Worm (Caenorhabditis elegans): Measurements from ENCODE around the gene Y45G5AM.6.

Gene Y45G5AM.6

DNA sequence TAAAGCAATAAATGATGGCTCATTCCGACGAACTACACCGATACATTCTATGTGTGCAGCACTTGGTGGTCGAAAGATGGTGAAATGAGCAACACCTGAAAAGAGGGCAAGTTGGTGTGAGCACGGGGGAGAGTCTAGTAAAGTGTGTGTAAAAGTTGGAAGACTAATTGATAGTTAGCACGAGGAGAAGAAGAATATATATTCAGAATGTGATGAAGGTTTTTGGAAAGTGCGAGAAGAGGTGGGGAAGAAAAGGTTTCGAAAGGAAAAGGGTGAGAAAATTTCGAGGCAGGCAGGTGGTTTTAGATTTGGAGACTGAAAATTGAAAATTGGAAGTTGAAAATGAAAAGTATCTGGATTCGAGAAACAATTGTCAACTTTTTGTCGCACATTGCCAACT lies at the start of gene Y45G5AM.6:
Y45G5AM.6 (minus strand) TSS at position 101 of the 400 bp plus-strand sequence.
- TF ChIP-seq flt-1 (GFP tag; IDR thresholded peaks at IDR 0.05), result no peak
- no peak for TF ChIP-seq cog-1 (tag; optimal IDR thresholded peaks at IDR 0.05)
- no peak for TF ChIP-seq ref-1 (GFP tag; conservative IDR thresholded peaks at IDR 0.05)
- no peak for TF ChIP-seq med-1 (GFP tag; optimal IDR thresholded peaks at IDR 0.05; ENCODE audit: insufficient read depth)
- no peak for TF ChIP-seq ztf-29 (GFP tag; IDR thresholded peaks at IDR 0.05)
- no peak for TF ChIP-seq klf-2 (GFP tag; conservative IDR thresholded peaks at IDR 0.05)
- no peak for TF ChIP-seq T22C8.4 (GFP tag; IDR thresholded peaks at IDR 0.05)
- no peak for TF ChIP-seq ztf-23 (GFP tag; IDR thresholded peaks at IDR 0.05)
- no peak for TF ChIP-seq tab-1 (GFP tag; IDR thresholded peaks at IDR 0.05)

DNA sequence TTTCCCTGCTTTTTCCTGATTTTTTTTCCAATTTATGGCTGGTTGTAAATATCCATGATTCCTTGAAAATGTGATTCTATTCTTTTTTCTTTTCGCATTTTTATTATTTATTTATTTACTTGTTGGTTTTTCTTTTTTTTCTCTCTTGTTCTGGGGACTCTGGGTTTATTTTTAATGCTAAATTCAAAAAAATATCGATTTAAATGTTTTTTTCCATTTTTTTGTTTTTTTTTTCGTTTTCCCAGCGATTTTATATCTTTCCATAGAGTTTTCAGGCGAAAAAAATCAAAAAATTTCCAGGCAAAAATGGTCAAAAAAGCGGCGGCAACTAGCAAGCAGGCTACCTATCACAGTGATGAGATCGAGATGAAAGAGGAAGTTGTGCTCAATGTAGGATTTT lies 47.1 kb upstream of the Y45G5AM.6 start, which contains the start of gene rpac-40:
rpac-40 (plus strand) TSS at position 301 of the 400 bp plus-strand sequence.
- no peak for TF ChIP-seq ztf-23 (GFP tag; IDR thresholded peaks at IDR 0.05)
- TF ChIP-seq tab-1 (GFP tag; IDR thresholded peaks at IDR 0.05), result no peak
- no peak for TF ChIP-seq ref-1 (GFP tag; conservative IDR thresholded peaks at IDR 0.05)
- no peak for TF ChIP-seq T22C8.4 (GFP tag; IDR thresholded peaks at IDR 0.05)
- TF ChIP-seq klf-2 (GFP tag; conservative IDR thresholded peaks at IDR 0.05), result no peak
- no peak for TF ChIP-seq flt-1 (GFP tag; IDR thresholded peaks at IDR 0.05)
- no peak for TF ChIP-seq cog-1 (tag; optimal IDR thresholded peaks at IDR 0.05)
- TF ChIP-seq med-1 (GFP tag; optimal IDR thresholded peaks at IDR 0.05; ENCODE audit: insufficient read depth), result no peak
- no peak for TF ChIP-seq ztf-29 (GFP tag; IDR thresholded peaks at IDR 0.05)

DNA sequence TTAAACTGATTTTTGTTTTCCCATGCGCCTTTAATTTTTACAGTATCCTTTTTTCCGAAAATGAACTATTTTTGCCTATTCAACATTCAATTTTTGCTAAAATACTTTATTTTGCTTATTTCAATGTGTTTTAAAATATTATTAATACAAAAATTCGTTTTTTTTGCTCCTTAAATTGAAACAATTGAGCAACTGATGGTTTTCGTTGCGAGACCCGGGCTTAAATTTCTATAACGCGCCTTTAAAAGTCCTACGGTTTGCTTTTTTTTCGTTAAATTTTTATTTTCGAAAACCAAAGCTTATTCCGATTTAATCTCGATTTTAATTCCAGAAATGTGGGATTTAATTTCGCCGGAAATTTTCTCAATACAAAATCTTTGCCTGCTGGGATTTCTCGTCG lies 43.2 kb upstream of the Y45G5AM.6 start, which contains the start of gene algn-5:
algn-5 (plus strand) TSS at position 295 of the 400 bp plus-strand sequence.
- TF ChIP-seq med-1 (GFP tag; optimal IDR thresholded peaks at IDR 0.05; ENCODE audit: insufficient read depth) (no peak), tab-1 (GFP tag; IDR thresholded peaks at IDR 0.05) (no peak), ztf-23 (GFP tag; IDR thresholded peaks at IDR 0.05) (no peak), T22C8.4 (GFP tag; IDR thresholded peaks at IDR 0.05) (no peak), cog-1 (tag; optimal IDR thresholded peaks at IDR 0.05) (no peak), ref-1 (GFP tag; conservative IDR thresholded peaks at IDR 0.05) (no peak), ztf-29 (GFP tag; IDR thresholded peaks at IDR 0.05) (no peak), flt-1 (GFP tag; IDR thresholded peaks at IDR 0.05) (no peak), klf-2 (GFP tag; conservative IDR thresholded peaks at IDR 0.05) (no peak)

DNA sequence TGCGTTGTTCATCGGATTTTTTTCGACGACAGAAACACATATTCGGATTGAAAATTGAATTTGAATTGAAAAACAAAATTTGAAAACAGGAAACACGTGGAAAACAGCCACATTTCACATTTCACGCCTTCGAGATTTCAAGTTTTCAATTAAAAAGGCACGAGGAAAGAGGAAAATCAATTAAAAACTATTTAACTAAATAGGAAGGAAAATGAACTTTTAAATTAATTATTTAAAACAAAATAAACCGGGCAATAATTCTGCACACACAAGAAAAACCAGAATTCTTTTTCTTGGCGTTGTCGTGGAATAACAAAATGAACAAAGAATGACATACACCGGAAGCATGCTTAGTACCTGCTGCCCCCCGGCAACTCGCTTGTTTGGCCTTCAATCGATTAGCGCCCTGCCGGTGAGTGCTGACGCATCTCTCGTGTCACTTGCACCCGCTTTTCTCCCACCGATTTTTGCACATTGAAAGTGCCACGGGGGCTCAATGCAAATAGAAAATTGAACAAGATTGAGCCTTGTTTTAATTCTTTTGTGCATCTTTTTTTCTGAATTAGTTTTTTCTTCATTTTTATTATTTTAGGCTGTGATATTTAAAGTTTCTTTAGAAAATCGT lies 42.6 kb upstream of the Y45G5AM.6 start, which contains the start of gene Y45G5AM.9:
Y45G5AM.9 (minus strand) TSS at position 51 of the 625 bp plus-strand sequence.
- TF ChIP-seq tab-1 (GFP tag; IDR thresholded peaks at IDR 0.05) (peak; percentile 73), T22C8.4 (GFP tag; IDR thresholded peaks at IDR 0.05) (peak; percentile 94), med-1 (GFP tag; optimal IDR thresholded peaks at IDR 0.05; ENCODE audit: insufficient read depth) (peak; percentile 28), klf-2 (GFP tag; conservative IDR thresholded peaks at IDR 0.05) (0 out of 2 replicates have a peak, but pooled peaks have one; percentile 62), ztf-23 (GFP tag; IDR thresholded peaks at IDR 0.05) (peak; percentile 83), flt-1 (GFP tag; IDR thresholded peaks at IDR 0.05) (peak; percentile 79), ref-1 (GFP tag; conservative IDR thresholded peaks at IDR 0.05) (no peak), ztf-29 (GFP tag; IDR thresholded peaks at IDR 0.05) (0 out of 2 replicates have a peak, but pooled peaks have one; percentile 13), cog-1 (tag; optimal IDR thresholded peaks at IDR 0.05) (peak; percentile 81)

DNA sequence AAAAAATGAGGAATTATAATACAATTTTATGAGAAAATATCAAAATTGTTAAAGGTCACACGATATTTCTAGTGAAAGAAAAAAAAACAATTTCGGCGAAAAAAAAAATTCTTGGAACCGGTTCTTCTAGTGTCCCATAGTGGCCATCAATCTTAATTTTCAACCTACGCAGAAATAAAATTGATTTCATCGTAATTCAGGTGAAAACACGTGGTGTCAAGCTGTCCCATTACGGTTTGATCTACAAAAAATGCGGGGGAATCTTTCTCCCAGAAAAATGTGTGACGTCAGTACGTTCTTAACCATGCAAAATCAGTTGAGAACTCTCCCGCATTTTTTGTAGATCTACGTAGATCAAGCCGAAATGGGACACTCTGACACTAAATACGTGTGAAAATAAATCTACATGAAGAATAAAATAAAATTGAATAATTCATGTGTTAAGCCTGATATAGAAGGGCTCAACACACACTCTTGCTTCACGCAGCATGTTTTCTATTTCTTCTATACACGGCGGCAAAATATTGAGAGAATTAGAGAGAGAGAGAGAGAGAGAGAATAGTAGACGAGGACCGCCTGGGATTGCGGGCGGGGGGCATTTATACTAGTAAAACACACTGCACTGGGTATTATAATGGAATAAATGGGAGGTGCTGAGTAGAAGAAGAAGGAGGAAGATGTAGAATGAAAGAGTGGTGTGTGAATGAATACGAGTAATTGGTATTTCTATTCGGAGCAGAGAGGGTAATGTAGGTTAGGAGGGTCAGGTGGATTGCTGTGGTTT lies 40.8 kb upstream of the Y45G5AM.6 start:
- no peak for TF ChIP-seq med-1 (GFP tag; optimal IDR thresholded peaks at IDR 0.05; ENCODE audit: insufficient read depth)
- TF ChIP-seq cog-1 (tag; optimal IDR thresholded peaks at IDR 0.05), result peak; percentile 27

DNA sequence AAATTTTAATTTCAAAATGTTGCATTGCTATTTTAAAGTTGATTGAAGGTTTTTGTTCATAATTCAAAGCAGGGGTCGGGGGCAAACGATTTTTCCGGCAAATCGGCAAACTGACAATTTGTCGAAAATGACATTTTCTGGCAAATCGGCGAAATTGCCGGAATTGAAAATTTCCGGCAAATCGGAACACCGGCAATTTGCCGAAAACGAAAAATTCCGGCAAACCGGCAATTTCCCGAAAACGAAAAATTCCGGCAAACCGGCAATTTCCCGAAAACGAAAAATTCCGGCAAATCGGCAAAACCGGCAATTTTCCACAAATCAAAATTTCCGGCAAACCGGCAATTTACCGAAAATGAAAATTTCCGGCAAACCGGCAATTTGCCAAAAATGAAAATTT lies 38.1 kb upstream of the Y45G5AM.6 start:
- no peak for TF ChIP-seq ztf-23 (GFP tag; IDR thresholded peaks at IDR 0.05)
- TF ChIP-seq med-1 (GFP tag; optimal IDR thresholded peaks at IDR 0.05; ENCODE audit: insufficient read depth), result no peak

DNA sequence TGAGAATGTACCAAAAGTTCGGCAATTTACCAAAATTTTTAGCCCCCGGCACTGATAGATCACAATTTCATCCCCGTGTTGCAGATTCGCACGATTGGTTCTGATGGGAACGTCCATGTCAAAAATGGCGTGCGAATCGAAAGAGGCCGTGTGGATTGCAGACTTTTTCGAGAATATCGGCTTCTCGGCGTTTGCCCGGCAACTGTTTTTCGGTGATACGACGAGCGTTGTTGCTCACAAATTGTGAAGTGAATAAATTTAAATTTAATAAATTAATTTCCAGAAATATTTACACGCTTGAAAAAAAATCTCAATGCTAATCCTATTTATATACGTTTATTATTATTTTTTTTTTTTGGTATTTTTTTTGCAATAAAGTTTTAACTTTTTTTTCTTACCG lies 37.5 kb upstream of the Y45G5AM.6 start:
- TF ChIP-seq tab-1 (GFP tag; IDR thresholded peaks at IDR 0.05), result no peak
- TF ChIP-seq ref-1 (GFP tag; conservative IDR thresholded peaks at IDR 0.05), result no peak
- no peak for TF ChIP-seq ztf-23 (GFP tag; IDR thresholded peaks at IDR 0.05)
- no peak for TF ChIP-seq med-1 (GFP tag; optimal IDR thresholded peaks at IDR 0.05; ENCODE audit: insufficient read depth)
- TF ChIP-seq ztf-29 (GFP tag; IDR thresholded peaks at IDR 0.05), result no peak
- TF ChIP-seq klf-2 (GFP tag; conservative IDR thresholded peaks at IDR 0.05), result no peak
- no peak for TF ChIP-seq flt-1 (GFP tag; IDR thresholded peaks at IDR 0.05)
- no peak for TF ChIP-seq T22C8.4 (GFP tag; IDR thresholded peaks at IDR 0.05)
- no peak for TF ChIP-seq cog-1 (tag; optimal IDR thresholded peaks at IDR 0.05)

DNA sequence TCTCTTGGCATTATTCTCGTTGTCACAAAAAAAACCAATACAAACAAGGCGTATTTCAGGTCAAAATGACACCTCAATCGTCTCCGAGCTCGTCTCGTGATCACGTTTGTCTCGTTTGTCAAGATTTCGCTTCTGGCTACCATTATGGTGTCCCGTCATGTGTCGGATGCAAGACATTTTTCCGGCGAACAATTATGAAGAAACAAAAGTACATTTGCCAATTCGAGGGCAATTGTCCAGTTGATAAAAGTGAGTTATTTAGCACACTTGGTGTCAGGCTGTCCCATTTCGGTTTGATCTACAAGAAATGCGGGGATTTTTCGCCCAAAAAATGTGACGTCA lies 35.0 kb upstream of the Y45G5AM.6 start, which contains the start of gene nhr-114:
nhr-114 (plus strand) TSS at position 59 of the 342 bp plus-strand sequence.
- no peak for TF ChIP-seq klf-2 (GFP tag; conservative IDR thresholded peaks at IDR 0.05)
- TF ChIP-seq ztf-23 (GFP tag; IDR thresholded peaks at IDR 0.05), result no peak
- TF ChIP-seq T22C8.4 (GFP tag; IDR thresholded peaks at IDR 0.05), result no peak
- no peak for TF ChIP-seq ztf-29 (GFP tag; IDR thresholded peaks at IDR 0.05)
- no peak for TF ChIP-seq ref-1 (GFP tag; conservative IDR thresholded peaks at IDR 0.05)
- no peak for TF ChIP-seq flt-1 (GFP tag; IDR thresholded peaks at IDR 0.05)
- no peak for TF ChIP-seq tab-1 (GFP tag; IDR thresholded peaks at IDR 0.05)
- no peak for TF ChIP-seq med-1 (GFP tag; optimal IDR thresholded peaks at IDR 0.05; ENCODE audit: insufficient read depth)
- no peak for TF ChIP-seq cog-1 (tag; optimal IDR thresholded peaks at IDR 0.05)

DNA sequence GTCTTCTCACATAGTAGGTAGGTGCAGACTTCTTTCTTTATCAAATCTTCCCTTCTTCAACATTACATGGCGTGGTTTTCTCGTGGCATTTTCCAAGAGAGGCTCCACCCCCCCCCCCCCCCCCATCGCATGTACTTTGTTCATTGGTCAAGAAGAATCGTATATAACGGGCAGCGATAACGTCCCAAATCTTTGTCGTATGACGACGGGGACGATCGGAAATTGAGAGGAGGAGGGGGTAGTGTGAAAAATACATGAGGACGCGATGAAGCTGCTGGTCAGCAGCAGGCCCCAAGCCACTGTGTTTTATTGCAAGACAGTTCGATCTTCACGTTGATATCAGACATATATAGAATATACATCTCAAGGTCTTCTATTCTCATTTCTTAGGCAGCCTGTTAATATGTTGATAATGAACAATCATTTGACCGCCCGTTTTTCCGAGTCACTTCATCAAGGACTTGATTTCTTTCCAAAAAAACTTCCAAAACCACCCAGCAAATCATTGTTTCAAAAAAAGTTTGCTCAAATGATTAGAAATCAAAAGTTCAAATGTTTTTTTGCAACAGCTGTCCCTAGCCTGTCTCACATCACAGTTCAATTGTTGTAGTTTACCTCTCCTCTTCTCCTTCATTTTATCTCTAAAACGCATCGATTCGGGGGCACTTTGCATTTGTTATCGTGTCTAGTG lies 34.5 kb upstream of the Y45G5AM.6 start:
- no peak for TF ChIP-seq med-1 (GFP tag; optimal IDR thresholded peaks at IDR 0.05; ENCODE audit: insufficient read depth)
- TF ChIP-seq klf-2 (GFP tag; conservative IDR thresholded peaks at IDR 0.05), result no peak
- no peak for TF ChIP-seq ztf-23 (GFP tag; IDR thresholded peaks at IDR 0.05)
- no peak for TF ChIP-seq cog-1 (tag; optimal IDR thresholded peaks at IDR 0.05)
- no peak for TF ChIP-seq T22C8.4 (GFP tag; IDR thresholded peaks at IDR 0.05)
- TF ChIP-seq flt-1 (GFP tag; IDR thresholded peaks at IDR 0.05), result no peak
- TF ChIP-seq ref-1 (GFP tag; conservative IDR thresholded peaks at IDR 0.05), result no peak
- no peak for TF ChIP-seq ztf-29 (GFP tag; IDR thresholded peaks at IDR 0.05)
- no peak for TF ChIP-seq tab-1 (GFP tag; IDR thresholded peaks at IDR 0.05)

All from whole organism, midembryonic.